Fruit fly (Drosophila melanogaster) whole organism, embryonic: ENCODE measurements around the gene Rbm13.

Experiments
- Ada2b ChIP-seq: fragments of 200-800 bp; sonication (Bioruptor generic); IDR thresholded peaks from 2 replicates; pipeline ENCODE4 v1.3.6; 2022; ENCODE audit warnings: missing biosample characterization, missing genetic modification characterization
- CG11456 ChIP-seq: fragments of 200-800 bp; sonication (Bioruptor generic); IDR thresholded peaks from 3 replicates; pipeline ENCODE4 v1.3.6; 2022; ENCODE audit warnings: missing biosample characterization, missing genetic modification characterization
- CG12659 ChIP-seq: fragments of 200-800 bp; sonication (Bioruptor generic); optimal IDR thresholded peaks from 3 replicates; lab custom pipeline; 2017; ENCODE audit warnings: mild to moderate bottlenecking, missing biosample characterization, missing genetic modification reagents, missing genetic modification characterization
- CG13287 ChIP-seq: fragments of 200-800 bp; sonication (Bioruptor generic); IDR thresholded peaks from 2 replicates; pipeline ENCODE4 v1.3.6; 2022; ENCODE audit warnings: missing biosample characterization, missing genetic modification characterization; ENCODE audit not compliant: partially characterized antibody
- CG13424 ChIP-seq: fragments of 200-800 bp; sonication (Bioruptor generic); optimal IDR thresholded peaks from 2 replicates; lab custom pipeline; 2019; ENCODE audit warnings: missing biosample characterization, mild to moderate bottlenecking, missing genetic modification characterization, moderate library complexity
- CG15011 ChIP-seq: fragments of 200-800 bp; sonication (Bioruptor generic); optimal IDR thresholded peaks from 3 replicates; lab custom pipeline; 2018; ENCODE audit warnings: missing biosample characterization, mild to moderate bottlenecking, missing genetic modification characterization
- CG17568 ChIP-seq: fragments of 200-800 bp; sonication (Bioruptor generic); optimal IDR thresholded peaks from 2 replicates; lab custom pipeline; 2018; ENCODE audit warnings: missing biosample characterization, mild to moderate bottlenecking, missing genetic modification characterization, moderate library complexity
- CG18599 ChIP-seq: fragments of 200-800 bp; sonication (Bioruptor generic); optimal IDR thresholded peaks from 3 replicates; lab custom pipeline; 2017; ENCODE audit warnings: missing biosample characterization, missing genetic modification characterization, mild to moderate bottlenecking, moderate library complexity, missing genetic modification reagents
- CG2202 ChIP-seq: fragments of 200-800 bp; sonication (Bioruptor generic); optimal IDR thresholded peaks from 2 replicates; lab custom pipeline; 2018; ENCODE audit warnings: missing biosample characterization, mild to moderate bottlenecking, missing genetic modification characterization
- CG2889 ChIP-seq: fragments of 200-800 bp; sonication (Bioruptor generic); IDR thresholded peaks from 3 replicates; pipeline ENCODE4 v1.3.6; 2022; ENCODE audit warnings: missing biosample characterization, missing genetic modification characterization
- CG33557 ChIP-seq: fragments of 200-800 bp; sonication (Bioruptor generic); optimal IDR thresholded peaks from 2 replicates; lab custom pipeline; 2019; ENCODE audit warnings: missing biosample characterization, mild to moderate bottlenecking, missing genetic modification characterization, moderate library complexity
- CG3838 ChIP-seq: fragments of 200-800 bp; sonication (Bioruptor generic); optimal IDR thresholded peaks from 3 replicates; lab custom pipeline; 2016; ENCODE audit warnings: missing biosample characterization, missing genetic modification characterization
- CG3847 ChIP-seq: fragments of 200-800 bp; sonication (Bioruptor generic); IDR thresholded peaks from 2 replicates; pipeline ENCODE4 v1.3.6; 2022; ENCODE audit warnings: missing biosample characterization, missing genetic modification characterization
- CG4707 ChIP-seq: fragments of 200-800 bp; sonication (Bioruptor generic); optimal IDR thresholded peaks from 2 replicates; lab custom pipeline; 2018; ENCODE audit warnings: missing biosample characterization, mild to moderate bottlenecking, missing genetic modification characterization, moderate library complexity
- CG4730 ChIP-seq: fragments of 200-800 bp; sonication (Bioruptor generic); IDR thresholded peaks from 2 replicates; pipeline ENCODE4 v1.3.6; 2022; ENCODE audit warnings: missing biosample characterization, missing genetic modification characterization
- CG6791 ChIP-seq: fragments of 200-800 bp; sonication (Bioruptor generic); IDR thresholded peaks from 3 replicates; pipeline ENCODE4 v1.3.6; 2022; ENCODE audit warnings: missing biosample characterization, missing genetic modification characterization; ENCODE audit not compliant: partially characterized antibody
- CG7357 ChIP-seq: fragments of 200-800 bp; sonication (Bioruptor generic); IDR thresholded peaks from 3 replicates; pipeline ENCODE4 v1.3.6; 2022; ENCODE audit warnings: missing biosample characterization, missing genetic modification characterization
- CG8089 ChIP-seq: fragments of 200-800 bp; sonication (Bioruptor generic); optimal IDR thresholded peaks from 3 replicates; lab custom pipeline; 2016; ENCODE audit warnings: missing biosample characterization, missing genetic modification characterization
- CG8924 ChIP-seq: fragments of 200-800 bp; optimal IDR thresholded peaks from 3 replicates; lab custom pipeline; 2019; ENCODE audit warnings: missing biosample characterization, mild to moderate bottlenecking, missing genetic modification characterization, moderate library complexity
- CrebB ChIP-seq: fragments of 200-800 bp; sonication (Bioruptor generic); optimal IDR thresholded peaks from 3 replicates; lab custom pipeline; 2018; ENCODE audit warnings: missing biosample characterization, mild to moderate bottlenecking, missing genetic modification characterization
- Elba2 ChIP-seq: fragments of 200-800 bp; sonication (Bioruptor generic); optimal IDR thresholded peaks from 3 replicates; lab custom pipeline; 2016; ENCODE audit warnings: missing biosample characterization, missing genetic modification characterization
- Fer2 ChIP-seq: fragments of 200-800 bp; sonication (Bioruptor generic); optimal IDR thresholded peaks from 2 replicates; lab custom pipeline; 2018; ENCODE audit warnings: missing biosample characterization, mild to moderate bottlenecking, missing genetic modification characterization, moderate library complexity
- GATAe ChIP-seq: fragments of 200-800 bp; sonication (Bioruptor generic); conservative IDR thresholded peaks from 2 replicates; pipeline ENCODE4 v1.3.6; 2022; ENCODE audit warnings: missing biosample characterization, missing genetic modification characterization
- Hr78 ChIP-seq, 2 experiments: fragments of 200-800 bp in 1 of 2; fragments of >200 bp in 1 of 2; sonication (Bioruptor generic) in 1 of 2; optimal IDR thresholded peaks; 2 replicates each; lab custom pipeline; 2017 to 2019; ENCODE audit warnings: missing biosample characterization in 2 of 2, missing genetic modification characterization in 2 of 2, mild to moderate bottlenecking in 1 of 2, moderate library complexity in 1 of 2
- MTF-1 ChIP-seq: fragments of 200-800 bp; sonication (Bioruptor generic); optimal IDR thresholded peaks from 2 replicates; lab custom pipeline; 2018; ENCODE audit warnings: missing biosample characterization, mild to moderate bottlenecking, missing genetic modification characterization, borderline replicate concordance
- Mes4 ChIP-seq: fragments of 200-800 bp; sonication (Bioruptor generic); optimal IDR thresholded peaks from 2 replicates; lab custom pipeline; 2016; ENCODE audit warnings: missing biosample characterization, missing genetic modification characterization
- NFAT ChIP-seq: fragments of 200-800 bp; sonication (Bioruptor generic); IDR thresholded peaks from 2 replicates; pipeline ENCODE4 v1.3.6; 2022; ENCODE audit warnings: missing biosample characterization, missing genetic modification characterization
- Nf-YB ChIP-seq: fragments of 200-800 bp; sonication (Bioruptor generic); optimal IDR thresholded peaks from 3 replicates; lab custom pipeline; 2019; ENCODE audit warnings: missing biosample characterization, mild to moderate bottlenecking, missing genetic modification characterization, moderate library complexity
- Pdp1 ChIP-seq, 2 experiments: fragments of 200-800 bp; sonication (Bioruptor generic); optimal IDR thresholded peaks; 3 replicates each; lab custom pipeline; 2016; ENCODE audit warnings: missing biosample characterization in 2 of 2, missing genetic modification characterization in 2 of 2, mild to moderate bottlenecking in 1 of 2, moderate library complexity in 1 of 2
- Rfx ChIP-seq: fragments of 200-800 bp; sonication (Bioruptor generic); IDR thresholded peaks from 2 replicates; pipeline ENCODE4 v1.3.6; 2022; ENCODE audit warnings: missing biosample characterization, missing genetic modification characterization
- TFAM ChIP-seq: fragments of 200-800 bp; sonication (Bioruptor generic); optimal IDR thresholded peaks from 2 replicates; lab custom pipeline; 2017; ENCODE audit warnings: missing biosample characterization, missing genetic modification characterization, inconsistent platforms
- ara ChIP-seq: fragments of 200-800 bp; sonication (Bioruptor generic); IDR thresholded peaks from 2 replicates; pipeline ENCODE4 v1.3.6; 2022; ENCODE audit warnings: missing biosample characterization, missing genetic modification characterization
- chif ChIP-seq, 2 experiments: fragments of 200-800 bp; sonication (Bioruptor generic); optimal IDR thresholded peaks; 3 replicates each; lab custom pipeline; 2016; ENCODE audit warnings: missing biosample characterization in 2 of 2, missing genetic modification characterization in 2 of 2
- crol ChIP-seq: fragments of 200-800 bp; sonication (Bioruptor generic); IDR thresholded peaks from 2 replicates; pipeline ENCODE4 v1.3.6; 2022; ENCODE audit warnings: missing biosample characterization, missing genetic modification characterization
- dmrt11E ChIP-seq: fragments of 200-800 bp; sonication (Bioruptor generic); optimal IDR thresholded peaks from 3 replicates; lab custom pipeline; 2018; ENCODE audit warnings: missing biosample characterization, mild to moderate bottlenecking, missing genetic modification characterization, moderate library complexity
- dmrt99B ChIP-seq: fragments of 200-800 bp; sonication (Bioruptor generic); optimal IDR thresholded peaks from 2 replicates; lab custom pipeline; 2018; ENCODE audit warnings: missing biosample characterization, mild to moderate bottlenecking, missing genetic modification characterization, moderate library complexity
- ewg ChIP-seq: fragments of 200-800 bp; sonication (Bioruptor generic); optimal IDR thresholded peaks from 3 replicates; lab custom pipeline; 2017; ENCODE audit warnings: mild to moderate bottlenecking, missing biosample characterization, missing genetic modification reagents, missing genetic modification characterization
- grn ChIP-seq: fragments of 200-800 bp; sonication (Bioruptor generic); optimal IDR thresholded peaks from 3 replicates; lab custom pipeline; 2017; ENCODE audit warnings: missing biosample characterization, missing genetic modification characterization
- inv ChIP-seq: fragments of 200-800 bp; sonication (Bioruptor generic); IDR thresholded peaks from 2 replicates; pipeline ENCODE4 v1.3.6; 2022; ENCODE audit warnings: missing biosample characterization, missing genetic modification characterization; ENCODE audit not compliant: partially characterized antibody
- mam ChIP-seq: fragments of 200-800 bp; sonication (Bioruptor generic); optimal IDR thresholded peaks from 3 replicates; lab custom pipeline; 2016; ENCODE audit warnings: missing biosample characterization, missing genetic modification characterization
- pfk ChIP-seq: fragments of 200-800 bp; sonication (Bioruptor generic); optimal IDR thresholded peaks from 2 replicates; lab custom pipeline; 2018; ENCODE audit warnings: missing biosample characterization, mild to moderate bottlenecking, missing genetic modification characterization, moderate library complexity
- pita ChIP-seq: fragments of 200-800 bp; sonication (Bioruptor generic); optimal IDR thresholded peaks from 2 replicates; lab custom pipeline; 2017; ENCODE audit warnings: missing biosample characterization, mild to moderate bottlenecking, missing genetic modification characterization
- ro ChIP-seq: fragments of 200-800 bp; sonication (Bioruptor generic); IDR thresholded peaks from 2 replicates; pipeline ENCODE4 v1.3.6; 2022; ENCODE audit warnings: missing biosample characterization, missing genetic modification characterization
- row ChIP-seq: fragments of 200-800 bp; sonication (Bioruptor generic); IDR thresholded peaks from 3 replicates; pipeline ENCODE4 v1.3.6; 2022; ENCODE audit warnings: missing biosample characterization, missing genetic modification characterization
- sna ChIP-seq: fragments of 200-800 bp; sonication (Bioruptor generic); IDR thresholded peaks from 2 replicates; pipeline ENCODE4 v1.3.6; 2022; ENCODE audit warnings: missing biosample characterization, missing genetic modification characterization; ENCODE audit not compliant: partially characterized antibody
- sob ChIP-seq: fragments of 200-800 bp; sonication (Bioruptor generic); IDR thresholded peaks from 2 replicates; pipeline ENCODE4 v1.3.6; 2022; ENCODE audit warnings: missing biosample characterization, missing genetic modification characterization
- sr ChIP-seq: fragments of 200-800 bp; sonication (Bioruptor generic); IDR thresholded peaks from 3 replicates; pipeline ENCODE4 v1.3.6; 2022; ENCODE audit warnings: missing biosample characterization, missing genetic modification characterization
- tin ChIP-seq: fragments of 200-800 bp; sonication (Bioruptor generic); optimal IDR thresholded peaks from 3 replicates; lab custom pipeline; 2016; ENCODE audit warnings: missing biosample characterization, missing genetic modification characterization
- unc-4 ChIP-seq: fragments of 200-800 bp; sonication (Bioruptor generic); IDR thresholded peaks from 2 replicates; pipeline ENCODE4 v1.3.6; 2022; ENCODE audit warnings: missing biosample characterization, missing genetic modification characterization; ENCODE audit not compliant: partially characterized antibody
- usp ChIP-seq: fragments of >200 bp; optimal IDR thresholded peaks from 2 replicates; lab custom pipeline; 2017; ENCODE audit warnings: missing biosample characterization, missing genetic modification characterization
- wor ChIP-seq: fragments of 200-800 bp; sonication (Bioruptor generic); IDR thresholded peaks from 2 replicates; pipeline ENCODE4 v1.3.6; 2022; ENCODE audit warnings: missing biosample characterization, missing genetic modification characterization

The Rbm13 gene

DNA sequence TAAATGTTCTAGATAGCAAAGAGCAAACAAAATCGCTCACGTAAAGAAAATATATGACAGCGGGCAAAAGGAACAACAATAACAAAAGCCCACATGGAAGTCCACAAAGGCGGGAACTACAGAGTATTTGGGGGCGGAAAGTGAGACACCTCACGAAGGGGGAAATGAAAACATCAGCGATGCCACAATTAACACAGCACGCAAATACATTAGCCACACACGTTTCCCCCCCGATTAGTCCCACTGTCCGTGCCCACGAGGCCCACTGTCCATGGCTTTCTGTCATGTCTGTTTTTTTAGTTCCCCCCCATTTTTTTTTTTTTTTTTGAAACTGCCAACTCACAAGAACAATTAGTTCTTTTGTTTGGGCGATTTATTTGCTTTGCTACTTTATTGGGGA is 17.5 kb upstream of the Rbm13 start (continued):
- TF ChIP-seq pita (GFP tag; lab: Kevin White, UChicago) (no peak), CG8089 (GFP tag; lab: Kevin White, UChicago) (no peak), CG12659 (GFP tag; lab: Kevin White, UChicago) (peak; percentile 9), CG17568 (GFP tag; lab: Kevin White, UChicago) (no peak), Rfx (GFP tag; lab: Robert Waterston, UW) (peak; percentile 69), CG13287 (no peak), crol (GFP tag; lab: Robert Waterston, UW) (peak; percentile 79), MTF-1 (no peak), CG7357 (GFP tag; lab: Robert Waterston, UW) (no peak), dmrt99B (tag; lab: Kevin White, UChicago) (no peak), CG2202 (tag; lab: Kevin White, UChicago) (no peak), mam (peak; percentile 13), wor (GFP tag; lab: Robert Waterston, UW) (no peak), pfk (GFP tag; lab: Kevin White, UChicago) (no peak), sob (GFP tag; lab: Robert Waterston, UW) (no peak; the same call in 1 of the 2 replicates), CG3847 (GFP tag; lab: Robert Waterston, UW) (no peak), NFAT (GFP tag; lab: Robert Waterston, UW) (peak; percentile 44; the same call in 1 of the 2 replicates), Nf-YB (GFP tag; lab: Kevin White, UChicago) (no peak), CG13424 (tag; lab: Kevin White, UChicago) (no peak), tin (no peak), CG18599 (peak; percentile 28), CG6791 (GFP tag; lab: Robert Waterston, UW) (no peak), GATAe (GFP tag; lab: Robert Waterston, UW) (no peak), chif (GFP tag; optimal IDR thresholded peaks at IDR 0.05; lab: Kevin White, UChicago) (no peak), unc-4 (GFP tag; lab: Robert Waterston, UW) (no peak), Hr78 (GFP tag; optimal IDR thresholded peaks at IDR 0.05; lab: Kevin White, UChicago) (no peak), CG11456 (GFP tag; lab: Robert Waterston, UW) (no peak), CG4730 (GFP tag; lab: Robert Waterston, UW) (no peak), CG3838 (GFP tag; lab: Kevin White, UChicago) (no peak), CrebB (tag; lab: Kevin White, UChicago) (no peak), CG8924 (tag; lab: Kevin White, UChicago) (no peak), sna (GFP tag; lab: Robert Waterston, UW) (no peak), ro (GFP tag; lab: Robert Waterston, UW) (no peak), CG2889 (no peak), ara (no peak), CG15011 (GFP tag; lab: Kevin White, UChicago) (no peak), dmrt11E (tag; lab: Kevin White, UChicago) (no peak), Pdp1 (GFP tag; optimal IDR thresholded peaks at IDR 0.05; lab: Kevin White, UChicago) (no peak), inv (GFP tag; lab: Robert Waterston, UW) (no peak), CG33557 (GFP tag; lab: Kevin White, UChicago) (no peak), usp (GFP tag; lab: Kevin White, UChicago) (no peak), Elba2 (GFP tag; lab: Kevin White, UChicago) (no peak), row (peak; percentile 52; the same call in 1 of the 3 replicates), Mes4 (GFP tag; lab: Kevin White, UChicago) (no peak), ewg (no peak), TFAM (GFP tag; lab: Kevin White, UChicago) (no peak), Fer2 (tag; lab: Kevin White, UChicago) (no peak), sr (GFP tag; lab: Robert Waterston, UW) (peak; percentile 41; the same call in 1 of the 3 replicates), Ada2b (GFP tag; lab: Robert Waterston, UW) (no peak), grn (GFP tag; lab: Kevin White, UChicago) (no peak), CG4707 (peak; percentile 66)
